Worm (Caenorhabditis elegans) whole organism, late embryonic: ENCODE measurements around the gene nhr-67.

Experiments
- T23F11.4 ChIP-seq: fragments of 200-800 bp; sonication (Bioruptor generic); optimal IDR thresholded peaks from 2 replicates; lab custom pipeline; 2018; ENCODE audit warnings: mild to moderate bottlenecking, missing genetic modification characterization, missing compliant biosample characterization
- elt-2 ChIP-seq: sonication (generic microtip); optimal IDR thresholded peaks from 2 replicates; lab custom pipeline; 2016; ENCODE audit warnings: missing genetic modification reagents, missing genetic modification characterization, missing compliant biosample characterization
- lim-6 ChIP-seq: sonication (generic microtip); optimal IDR thresholded peaks from 2 replicates; lab custom pipeline; 2016; ENCODE audit warnings: missing genetic modification characterization, missing compliant biosample characterization
- madf-2 ChIP-seq: sonication (generic microtip); optimal IDR thresholded peaks from 2 replicates; lab custom pipeline; 2017; ENCODE audit warnings: missing genetic modification characterization, missing compliant biosample characterization
- nfya-1 ChIP-seq: sonication (generic microtip); optimal IDR thresholded peaks from 2 replicates; lab custom pipeline; 2017; ENCODE audit warnings: missing genetic modification characterization, mild to moderate bottlenecking, missing compliant biosample characterization, antibody characterized with exemption, moderate library complexity
- pag-3 ChIP-seq: sonication (generic microtip); optimal IDR thresholded peaks from 2 replicates; lab custom pipeline; 2016; ENCODE audit warnings: missing compliant biosample characterization, missing genetic modification characterization, borderline replicate concordance
- rnt-1 ChIP-seq: sonication (generic microtip); optimal IDR thresholded peaks from 2 replicates; lab custom pipeline; 2016; ENCODE audit warnings: missing genetic modification characterization, missing compliant biosample characterization
- syd-9 ChIP-seq: sonication (generic microtip); optimal IDR thresholded peaks from 2 replicates; lab custom pipeline; 2016; ENCODE audit warnings: mild to moderate bottlenecking, missing genetic modification characterization, moderate library complexity, missing compliant biosample characterization
- tbx-2 ChIP-seq: sonication (generic microtip); optimal IDR thresholded peaks from 2 replicates; lab custom pipeline; 2016; ENCODE audit warnings: missing genetic modification characterization, missing compliant biosample characterization
- unc-55 ChIP-seq: sonication (generic microtip); optimal IDR thresholded peaks from 2 replicates; lab custom pipeline; 2017; ENCODE audit warnings: missing biosample characterization, missing genetic modification reagents, missing genetic modification characterization

DNA sequence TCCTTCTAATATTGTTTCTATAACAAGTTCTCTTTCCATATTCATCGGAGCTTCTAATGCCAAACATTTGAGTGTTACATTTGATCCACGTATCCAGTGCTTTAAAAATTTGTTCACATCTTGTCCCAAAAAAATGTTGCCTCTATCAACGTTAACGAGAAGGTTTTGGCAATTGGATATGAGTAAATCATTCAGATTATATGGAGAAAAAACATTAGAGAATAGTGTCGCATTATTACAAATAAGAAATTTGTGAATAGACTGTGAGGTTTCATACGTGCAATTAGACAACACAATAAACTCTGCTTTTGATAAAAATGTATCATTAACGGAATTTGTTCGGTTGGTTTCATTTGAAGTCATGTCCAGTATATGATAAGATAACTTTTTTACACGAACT, 9.7 kb upstream of the nhr-67 start, which contains the start of gene mboa-4:
- TF ChIP-seq pag-3 (tag; lab: Kevin White, UChicago) (no peak), syd-9 (no peak), tbx-2 (tag; lab: Kevin White, UChicago) (no peak), T23F11.4 (GFP tag; lab: Kevin White, UChicago) (no peak), elt-2 (tag; lab: Kevin White, UChicago) (no peak), unc-55 (GFP tag; lab: Kevin White, UChicago) (no peak), madf-2 (tag; lab: Kevin White, UChicago) (no peak), lim-6 (tag; lab: Kevin White, UChicago) (no peak), nfya-1 (tag; lab: Kevin White, UChicago) (no peak), rnt-1 (no peak)
